Worm (Caenorhabditis elegans) whole organism, L2 larva: Measurements from ENCODE around the gene frpr-21.
A peak's percentile ranks its signal among the peaks of the same experiment; 100 is the strongest.

ENCODE experiments used
- C34F6.9 ChIP-seq: fragments of 150-350 bp; optimal IDR thresholded peaks from 2 replicates; lab custom pipeline; 2014; ENCODE audit warnings: missing biosample characterization, missing genetic modification characterization
- F13H6.1 ChIP-seq: sonication (generic microtip); optimal IDR thresholded peaks from 2 replicates; lab custom pipeline; 2016; ENCODE audit warnings: missing genetic modification characterization, missing compliant biosample characterization
- R02D3.7 ChIP-seq: fragments of 150-350 bp; optimal IDR thresholded peaks from 2 replicates; lab custom pipeline; 2014; ENCODE audit warnings: missing biosample characterization, missing genetic modification characterization
- Y55F3AM.14 ChIP-seq: fragments of 200-800 bp; sonication (Bioruptor generic); optimal IDR thresholded peaks from 2 replicates; lab custom pipeline; 2018; ENCODE audit warnings: mild to moderate bottlenecking, missing genetic modification characterization, missing compliant biosample characterization
- ZK546.5 ChIP-seq: sonication (generic microtip); optimal IDR thresholded peaks from 2 replicates; lab custom pipeline; 2017; ENCODE audit warnings: missing biosample characterization, missing genetic modification characterization
- alr-1 ChIP-seq: fragments of 150-350 bp; optimal IDR thresholded peaks from 2 replicates; lab custom pipeline; 2014; ENCODE audit warnings: missing biosample characterization, missing genetic modification characterization
- ama-1 ChIP-seq: fragments of 150-350 bp; optimal IDR thresholded peaks from 2 replicates; lab custom pipeline; 2018; ENCODE audit warnings: inconsistent platforms
- blmp-1 ChIP-seq: sonication (generic microtip); optimal IDR thresholded peaks from 2 replicates; lab custom pipeline; 2017; ENCODE audit warnings: missing genetic modification characterization, mild to moderate bottlenecking, missing compliant biosample characterization, antibody characterized with exemption, moderate library complexity; ENCODE audit not compliant: insufficient read depth
- ceh-82 ChIP-seq: fragments of 150-350 bp; optimal IDR thresholded peaks from 2 replicates; lab custom pipeline; 2014; ENCODE audit warnings: missing biosample characterization, missing genetic modification characterization
- crh-2 ChIP-seq: sonication (generic microtip); optimal IDR thresholded peaks from 2 replicates; lab custom pipeline; 2017; ENCODE audit warnings: missing biosample characterization, missing genetic modification characterization
- egl-27 ChIP-seq: sonication (generic microtip); optimal IDR thresholded peaks from 3 replicates; lab custom pipeline; 2017; ENCODE audit warnings: missing biosample characterization, missing genetic modification reagents, missing genetic modification characterization
- elt-1 ChIP-seq: fragments of 150-350 bp; optimal IDR thresholded peaks from 2 replicates; lab custom pipeline; 2014; ENCODE audit warnings: missing biosample characterization, missing genetic modification characterization
- fos-1 ChIP-seq: fragments of 150-350 bp; optimal IDR thresholded peaks from 2 replicates; lab custom pipeline; 2014; ENCODE audit warnings: missing biosample characterization, missing genetic modification characterization
- gmeb-1 ChIP-seq: fragments of 150-350 bp; optimal IDR thresholded peaks from 2 replicates; lab custom pipeline; 2014; ENCODE audit warnings: missing biosample characterization, missing genetic modification characterization
- lin-11 ChIP-seq: fragments of 150-350 bp; sonication (generic microtip); optimal IDR thresholded peaks from 2 replicates; lab custom pipeline; 2014; ENCODE audit warnings: missing biosample characterization, missing genetic modification characterization, inconsistent platforms, mixed read lengths
- lin-13 ChIP-seq: fragments of 150-350 bp; optimal IDR thresholded peaks from 2 replicates; lab custom pipeline; 2014; ENCODE audit warnings: missing biosample characterization, missing genetic modification reagents, missing genetic modification characterization
- lin-39 ChIP-seq: fragments of 150-350 bp; optimal IDR thresholded peaks from 2 replicates; lab custom pipeline; 2014; ENCODE audit warnings: missing biosample characterization, missing genetic modification reagents, missing genetic modification characterization
- lsy-2 ChIP-seq, 2 experiments: fragments of 150-350 bp in 1 of 2; sonication (generic microtip) in 1 of 2; optimal IDR thresholded peaks; 2 replicates each; lab custom pipeline; 2014 to 2017; ENCODE audit warnings: missing biosample characterization in 2 of 2, missing genetic modification characterization in 2 of 2
- mab-5 ChIP-seq: fragments of 150-350 bp; optimal IDR thresholded peaks from 2 replicates; lab custom pipeline; 2014; ENCODE audit warnings: missing biosample characterization, missing genetic modification characterization
- mdl-1 ChIP-seq, 2 experiments: fragments of 150-350 bp in 1 of 2; sonication (generic microtip) in 1 of 2; optimal IDR thresholded peaks; 2 replicates each; lab custom pipeline; 2017; ENCODE audit warnings: missing biosample characterization in 2 of 2, missing genetic modification characterization in 2 of 2
- nhr-11 ChIP-seq: fragments of 150-350 bp; optimal IDR thresholded peaks from 2 replicates; lab custom pipeline; 2014; ENCODE audit warnings: missing biosample characterization, missing genetic modification characterization
- nhr-129 ChIP-seq: fragments of 150-350 bp; optimal IDR thresholded peaks from 2 replicates; lab custom pipeline; 2014; ENCODE audit warnings: missing biosample characterization, missing genetic modification characterization
- nhr-21 ChIP-seq: fragments of 150-350 bp; optimal IDR thresholded peaks from 2 replicates; lab custom pipeline; 2014; ENCODE audit warnings: missing biosample characterization, missing genetic modification characterization
- nhr-23 ChIP-seq: fragments of 150-350 bp; optimal IDR thresholded peaks from 2 replicates; lab custom pipeline; 2014; ENCODE audit warnings: missing biosample characterization, missing genetic modification reagents, missing genetic modification characterization
- nhr-25 ChIP-seq: fragments of 150-350 bp; sonication (generic microtip); optimal IDR thresholded peaks from 3 replicates; lab custom pipeline; 2014; ENCODE audit warnings: missing biosample characterization, missing genetic modification characterization
- nhr-6 ChIP-seq: fragments of 150-350 bp; optimal IDR thresholded peaks from 2 replicates; lab custom pipeline; 2014; ENCODE audit warnings: missing biosample characterization, missing genetic modification characterization
- peb-1 ChIP-seq: fragments of 150-350 bp; optimal IDR thresholded peaks from 2 replicates; lab custom pipeline; 2014; ENCODE audit warnings: missing biosample characterization, missing genetic modification characterization
- sem-4 ChIP-seq: fragments of 150-350 bp; optimal IDR thresholded peaks from 2 replicates; lab custom pipeline; 2014; ENCODE audit warnings: missing biosample characterization, missing genetic modification reagents, missing genetic modification characterization
- skn-1 ChIP-seq: sonication (generic microtip); optimal IDR thresholded peaks from 2 replicates; lab custom pipeline; 2017; ENCODE audit warnings: missing biosample characterization, missing genetic modification characterization
- sma-3 ChIP-seq: sonication (generic microtip); optimal IDR thresholded peaks from 2 replicates; lab custom pipeline; 2016; ENCODE audit warnings: missing genetic modification reagents, missing genetic modification characterization, missing compliant biosample characterization
- sma-9 ChIP-seq, 2 experiments: fragments of 150-350 bp in 1 of 2; sonication (generic microtip) in 1 of 2; optimal IDR thresholded peaks; 2 replicates each; lab custom pipeline; 2014 to 2016; ENCODE audit warnings: missing genetic modification characterization in 2 of 2, mild to moderate bottlenecking in 1 of 2, missing biosample characterization in 1 of 2, missing compliant biosample characterization in 1 of 2, missing genetic modification reagents in 1 of 2, moderate library complexity in 1 of 2
- snpc-4 ChIP-seq: fragments of 150-350 bp; optimal IDR thresholded peaks from 2 replicates; lab custom pipeline; 2014; ENCODE audit warnings: missing biosample characterization, missing genetic modification characterization
- unc-39 ChIP-seq: fragments of 150-350 bp; optimal IDR thresholded peaks from 2 replicates; lab custom pipeline; 2014; ENCODE audit warnings: missing biosample characterization, missing genetic modification characterization
- unc-55 ChIP-seq: fragments of 150-350 bp; sonication (generic microtip); optimal IDR thresholded peaks from 3 replicates; lab custom pipeline; 2014; ENCODE audit warnings: missing biosample characterization, missing genetic modification reagents, missing genetic modification characterization
- ztf-1 ChIP-seq: fragments of 200-800 bp; sonication (Bioruptor generic); conservative IDR thresholded peaks from 2 replicates; pipeline ENCODE4 v1.3.6; 2022; ENCODE audit warnings: missing genetic modification characterization, missing compliant biosample characterization
- ztf-11 ChIP-seq: sonication (generic microtip); optimal IDR thresholded peaks from 2 replicates; lab custom pipeline; 2017; ENCODE audit warnings: missing biosample characterization, missing genetic modification characterization
- ztf-4 ChIP-seq: fragments of 150-350 bp; optimal IDR thresholded peaks from 2 replicates; lab custom pipeline; 2014; ENCODE audit warnings: missing biosample characterization, missing genetic modification characterization

frpr-21 gene

ce11 chrII:10389038-10389437, 32.8 kb downstream of the frpr-21 start:
- TF ChIP-seq lin-39 (no peak), blmp-1 (peak; percentile 86), fos-1 (tag; lab: Kevin White, UChicago) (peak; percentile 71), R02D3.7 (tag; lab: Kevin White, UChicago) (no peak), nhr-21 (peak; percentile 86), peb-1 (tag; lab: Kevin White, UChicago) (no peak), nhr-25 (tag; lab: Kevin White, UChicago) (peak; percentile 83), ceh-82 (tag; lab: Kevin White, UChicago) (no peak), sma-3 (GFP tag; lab: Kevin White, UChicago) (peak; percentile 90), lin-13 (GFP tag; lab: Kevin White, UChicago) (peak; percentile 52), lin-11 (tag; lab: Kevin White, UChicago) (no peak), alr-1 (tag; lab: Kevin White, UChicago) (no peak), sem-4 (tag; lab: Kevin White, UChicago) (peak; percentile 39), crh-2 (tag; lab: Kevin White, UChicago) (peak; percentile 74), lsy-2 (tag; optimal IDR thresholded peaks at IDR 0.05; lab: Kevin White, UChicago) (peak in 1 of 2 experiments; percentile 65), C34F6.9 (tag; lab: Kevin White, UChicago) (peak; percentile 39), unc-55 (GFP tag; lab: Kevin White, UChicago) (no peak), nhr-129 (tag; lab: Kevin White, UChicago) (peak; percentile 63), Y55F3AM.14 (GFP tag; lab: Kevin White, UChicago) (peak; percentile 34), nhr-23 (tag; lab: Kevin White, UChicago) (no peak), nhr-6 (tag; lab: Kevin White, UChicago) (peak; percentile 67), snpc-4 (tag; lab: Kevin White, UChicago) (peak; percentile 17), ztf-1 (no peak), F13H6.1 (tag; lab: Kevin White, UChicago) (peak; percentile 79), mab-5 (tag; lab: Kevin White, UChicago) (no peak), ama-1 (peak; percentile 61), sma-9 (GFP tag; optimal IDR thresholded peaks at IDR 0.05; lab: Kevin White, UChicago) (peak; percentile 89), sma-9 (tag; optimal IDR thresholded peaks at IDR 0.05; lab: Kevin White, UChicago) (no peak), elt-1 (no peak), gmeb-1 (tag; lab: Kevin White, UChicago) (peak; percentile 56), mdl-1 (tag; optimal IDR thresholded peaks at IDR 0.05; lab: Kevin White, UChicago) (peak; percentile 55 to 58)

- TF ChIP-seq lin-39 (no peak), mab-5 (tag; lab: Kevin White, UChicago) (peak; percentile 41), lsy-2 (tag; optimal IDR thresholded peaks at IDR 0.05; lab: Kevin White, UChicago) (peak; percentile 14 to 86), crh-2 (tag; lab: Kevin White, UChicago) (peak; percentile 73), snpc-4 (tag; lab: Kevin White, UChicago) (peak; percentile 24), ama-1 (peak; percentile 50), peb-1 (tag; lab: Kevin White, UChicago) (no peak), nhr-6 (tag; lab: Kevin White, UChicago) (peak; percentile 32), egl-27 (tag; lab: Kevin White, UChicago) (peak; percentile 31), unc-39 (tag; lab: Kevin White, UChicago) (no peak), nhr-11 (tag; lab: Kevin White, UChicago) (no peak), ztf-1 (no peak), sma-9 (GFP tag; optimal IDR thresholded peaks at IDR 0.05; lab: Kevin White, UChicago) (peak; percentile 67), sma-9 (tag; optimal IDR thresholded peaks at IDR 0.05; lab: Kevin White, UChicago) (no peak), C34F6.9 (tag; lab: Kevin White, UChicago) (peak; percentile 76), ztf-11 (tag; lab: Kevin White, UChicago) (no peak), ZK546.5 (tag; lab: Kevin White, UChicago) (peak; percentile 7), fos-1 (tag; lab: Kevin White, UChicago) (peak; percentile 64), mdl-1 (tag; optimal IDR thresholded peaks at IDR 0.05; lab: Kevin White, UChicago) (no peak), nhr-21 (peak; percentile 58), nhr-25 (tag; lab: Kevin White, UChicago) (peak; percentile 76), R02D3.7 (tag; lab: Kevin White, UChicago) (peak; percentile 94), F13H6.1 (tag; lab: Kevin White, UChicago) (peak; percentile 79), gmeb-1 (tag; lab: Kevin White, UChicago) (peak; percentile 69), nhr-129 (tag; lab: Kevin White, UChicago) (peak; percentile 27), skn-1 (tag; lab: Kevin White, UChicago) (no peak), lin-11 (tag; lab: Kevin White, UChicago) (peak; percentile 33), sma-3 (GFP tag; lab: Kevin White, UChicago) (peak; percentile 83), ztf-4 (tag; lab: Kevin White, UChicago) (peak; percentile 75), unc-55 (GFP tag; lab: Kevin White, UChicago) (peak; percentile 75), sem-4 (tag; lab: Kevin White, UChicago) (peak; percentile 90), lin-13 (GFP tag; lab: Kevin White, UChicago) (peak; percentile 74)
These were observed 33.7 kb downstream of the frpr-21 start for ce11 chrII:10388041-10388706.
